Worm (Caenorhabditis elegans) whole organism, mixed stage, embryonic: ENCODE results near the gene R02D5.3.

ENCODE experiments used
- bed-3 ChIP-seq: fragments of 200-800 bp; sonication (Bioruptor generic); optimal IDR thresholded peaks from 3 replicates; lab custom pipeline; 2018; ENCODE audit warnings: mild to moderate bottlenecking, missing genetic modification characterization, moderate library complexity, missing compliant biosample characterization
- blmp-1 ChIP-seq: fragments of 150-350 bp; optimal IDR thresholded peaks from 2 replicates; lab custom pipeline; 2014; ENCODE audit warnings: missing biosample characterization, missing genetic modification characterization
- ces-1 ChIP-seq: fragments of 150-350 bp; optimal IDR thresholded peaks from 2 replicates; lab custom pipeline; 2014; ENCODE audit warnings: missing biosample characterization, missing genetic modification reagents, missing genetic modification characterization
- hlh-1 ChIP-seq: fragments of 150-350 bp; optimal IDR thresholded peaks from 2 replicates; lab custom pipeline; 2014; ENCODE audit warnings: missing biosample characterization, missing genetic modification reagents, missing genetic modification characterization
- lin-13 ChIP-seq: fragments of 150-350 bp; optimal IDR thresholded peaks from 2 replicates; lab custom pipeline; 2014; ENCODE audit warnings: missing biosample characterization, missing genetic modification characterization
- nhr-2 ChIP-seq: fragments of 150-350 bp; optimal IDR thresholded peaks from 2 replicates; lab custom pipeline; 2014; ENCODE audit warnings: missing biosample characterization, missing genetic modification characterization
- nhr-28 ChIP-seq: fragments of 150-350 bp; optimal IDR thresholded peaks from 2 replicates; lab custom pipeline; 2014; ENCODE audit warnings: missing biosample characterization, missing genetic modification characterization
- tbx-8 ChIP-seq: fragments of 200-800 bp; sonication (Bioruptor generic); optimal IDR thresholded peaks from 2 replicates; lab custom pipeline; 2018; ENCODE audit warnings: mild to moderate bottlenecking, missing genetic modification characterization, moderate library complexity, missing compliant biosample characterization

ce11 chrV:14448669-14449068 lies 34.3 kb upstream of the R02D5.3 start:
- TF ChIP-seq bed-3: no peak
- no peak for TF ChIP-seq nhr-28 (tag; lab: Kevin White, UChicago)
- no peak for TF ChIP-seq lin-13 (tag; lab: Kevin White, UChicago)
- no peak for TF ChIP-seq nhr-2 (tag; lab: Kevin White, UChicago)
- TF ChIP-seq tbx-8 (GFP tag; lab: Kevin White, UChicago): no peak
- no peak for TF ChIP-seq ces-1 (GFP tag; lab: Kevin White, UChicago)
- no peak for TF ChIP-seq blmp-1 (tag; lab: Kevin White, UChicago)
- TF ChIP-seq hlh-1: no peak
